Fruit fly (Drosophila melanogaster) whole organism, prepupa: ENCODE measurements around the gene dpr6.
A peak's percentile ranks its signal among the peaks of the same experiment; 100 is the strongest.

Source experiments
- CG10669 ChIP-seq: fragments of 200-800 bp; sonication (Bioruptor generic); optimal IDR thresholded peaks from 3 replicates; lab custom pipeline; 2018; ENCODE audit warnings: missing biosample characterization, mild to moderate bottlenecking, missing genetic modification characterization, moderate library complexity
- CG11294 ChIP-seq: fragments of 200-800 bp; sonication (Bioruptor generic); IDR thresholded peaks from 2 replicates; pipeline ENCODE4 v1.3.6; 2022; ENCODE audit warnings: missing biosample characterization, missing genetic modification characterization
- CG11902 ChIP-seq: fragments of 200-800 bp; sonication (Bioruptor generic); optimal IDR thresholded peaks from 3 replicates; lab custom pipeline; 2016; ENCODE audit warnings: missing biosample characterization, missing genetic modification characterization
- CG15336 ChIP-seq: fragments of 200-800 bp; sonication (Bioruptor generic); IDR thresholded peaks from 2 replicates; pipeline ENCODE4 v1.3.6; 2022; ENCODE audit warnings: missing biosample characterization, missing genetic modification characterization
- CG1621 ChIP-seq: fragments of 200-800 bp; sonication (Bioruptor generic); optimal IDR thresholded peaks from 3 replicates; lab custom pipeline; 2018; ENCODE audit warnings: missing biosample characterization, mild to moderate bottlenecking, missing genetic modification characterization
- CG16779 ChIP-seq: fragments of 200-800 bp; sonication (Bioruptor generic); optimal IDR thresholded peaks from 3 replicates; lab custom pipeline; 2017; ENCODE audit warnings: missing biosample characterization, mild to moderate bottlenecking, missing genetic modification characterization
- CG31627 ChIP-seq: fragments of 200-800 bp; sonication (Bioruptor generic); optimal IDR thresholded peaks from 3 replicates; lab custom pipeline; 2016; ENCODE audit warnings: missing biosample characterization, missing genetic modification characterization
- CG3919 ChIP-seq: fragments of 200-800 bp; sonication (Bioruptor generic); optimal IDR thresholded peaks from 3 replicates; lab custom pipeline; 2016; ENCODE audit warnings: missing biosample characterization, missing genetic modification characterization
- CG4318 ChIP-seq: fragments of 200-800 bp; sonication (Bioruptor generic); optimal IDR thresholded peaks from 3 replicates; lab custom pipeline; 2017; ENCODE audit warnings: missing biosample characterization, mild to moderate bottlenecking, missing genetic modification characterization
- CG6792 ChIP-seq: fragments of 200-800 bp; sonication (Bioruptor generic); optimal IDR thresholded peaks from 3 replicates; lab custom pipeline; 2016; ENCODE audit warnings: missing biosample characterization, missing genetic modification characterization
- CG8319 ChIP-seq: fragments of 200-800 bp; sonication (Bioruptor generic); optimal IDR thresholded peaks from 3 replicates; lab custom pipeline; 2016; ENCODE audit warnings: missing biosample characterization, missing genetic modification characterization
- CG8632 ChIP-seq: fragments of 200-800 bp; sonication (Bioruptor generic); optimal IDR thresholded peaks from 3 replicates; lab custom pipeline; 2016; ENCODE audit warnings: missing biosample characterization, missing genetic modification characterization
- CG9139 ChIP-seq: fragments of 200-800 bp; sonication (Bioruptor generic); optimal IDR thresholded peaks from 3 replicates; lab custom pipeline; 2017; ENCODE audit warnings: missing biosample characterization, mild to moderate bottlenecking, missing genetic modification characterization
- Eip75B ChIP-seq: fragments of 200-800 bp; sonication (Bioruptor generic); optimal IDR thresholded peaks from 3 replicates; lab custom pipeline; 2016; ENCODE audit warnings: missing biosample characterization, missing genetic modification characterization
- Eip78C ChIP-seq: fragments of 200-800 bp; sonication (Bioruptor generic); peaks from one replicate; lab custom pipeline; 2016; ENCODE audit warnings: missing biosample characterization, missing genetic modification characterization
- Eip93F ChIP-seq: fragments of 200-800 bp; sonication (Bioruptor generic); optimal IDR thresholded peaks from 2 replicates; lab custom pipeline; 2016; ENCODE audit warnings: missing biosample characterization, mild to moderate bottlenecking, missing genetic modification characterization
- Ets21C ChIP-seq: fragments of 200-800 bp; sonication (Bioruptor generic); optimal IDR thresholded peaks from 3 replicates; lab custom pipeline; 2016; ENCODE audit warnings: missing biosample characterization, missing genetic modification characterization
- Hr38 ChIP-seq: sonication (Bioruptor generic); optimal IDR thresholded peaks from 2 replicates; lab custom pipeline; 2016; ENCODE audit warnings: missing biosample characterization, missing genetic modification characterization
- Lpt ChIP-seq: fragments of 200-800 bp; sonication (Bioruptor generic); optimal IDR thresholded peaks from 3 replicates; lab custom pipeline; 2016; ENCODE audit warnings: missing biosample characterization, missing genetic modification characterization
- Met ChIP-seq: fragments of 200-800 bp; sonication (Bioruptor generic); optimal IDR thresholded peaks from 3 replicates; lab custom pipeline; 2016; ENCODE audit warnings: missing biosample characterization, missing genetic modification characterization
- Smox ChIP-seq: fragments of 200-800 bp; sonication (Bioruptor generic); optimal IDR thresholded peaks from 3 replicates; lab custom pipeline; 2016; ENCODE audit warnings: missing biosample characterization, missing genetic modification characterization
- Sox14 ChIP-seq: fragments of 200-800 bp; sonication (Bioruptor generic); optimal IDR thresholded peaks from 3 replicates; lab custom pipeline; 2016; ENCODE audit warnings: missing biosample characterization, missing genetic modification characterization
- cyc ChIP-seq: fragments of 200-800 bp; sonication (Bioruptor generic); optimal IDR thresholded peaks from 3 replicates; lab custom pipeline; 2016; ENCODE audit warnings: missing biosample characterization, missing genetic modification characterization
- eg ChIP-seq: fragments of 200-800 bp; sonication (Bioruptor generic); IDR thresholded peaks from 3 replicates; pipeline ENCODE4 v1.3.6; 2022; ENCODE audit warnings: missing biosample characterization, missing genetic modification characterization
- fd59A ChIP-seq: fragments of 200-800 bp; sonication (Bioruptor generic); optimal IDR thresholded peaks from 2 replicates; lab custom pipeline; 2017; ENCODE audit warnings: missing biosample characterization, mild to moderate bottlenecking, missing genetic modification characterization, missing genetic modification reagents
- fkh ChIP-seq: fragments of 200-800 bp; sonication (Bioruptor generic); optimal IDR thresholded peaks from 3 replicates; lab custom pipeline; 2017; ENCODE audit warnings: missing biosample characterization, mild to moderate bottlenecking, missing genetic modification characterization, moderate library complexity
- lz ChIP-seq: fragments of 200-800 bp; sonication (Bioruptor generic); optimal IDR thresholded peaks from 3 replicates; lab custom pipeline; 2016; ENCODE audit warnings: missing biosample characterization, missing genetic modification characterization
- pdm3 ChIP-seq: fragments of 200-800 bp; sonication (Bioruptor generic); optimal IDR thresholded peaks from 3 replicates; lab custom pipeline; 2016; ENCODE audit warnings: missing biosample characterization, missing genetic modification characterization
- salr ChIP-seq, 2 experiments: fragments of 200-800 bp; sonication (Bioruptor generic); optimal IDR thresholded peaks; 3 replicates each; lab custom pipeline; 2016 to 2018; ENCODE audit warnings: missing biosample characterization in 2 of 2, missing genetic modification characterization in 2 of 2, mild to moderate bottlenecking in 1 of 2
- ss ChIP-seq, 2 experiments: fragments of 200-800 bp; sonication (Bioruptor generic); optimal IDR thresholded peaks; 2 replicates in 1 of 2; 3 replicates in 1 of 2; lab custom pipeline; 2017 to 2018; ENCODE audit warnings: mild to moderate bottlenecking in 2 of 2, missing biosample characterization in 2 of 2, missing genetic modification characterization in 2 of 2, moderate library complexity in 1 of 2
- svp ChIP-seq: fragments of 200-800 bp; sonication (Bioruptor generic); peaks from one replicate; lab custom pipeline; 2016; ENCODE audit warnings: missing biosample characterization, missing genetic modification characterization

The dpr6 gene

DNA sequence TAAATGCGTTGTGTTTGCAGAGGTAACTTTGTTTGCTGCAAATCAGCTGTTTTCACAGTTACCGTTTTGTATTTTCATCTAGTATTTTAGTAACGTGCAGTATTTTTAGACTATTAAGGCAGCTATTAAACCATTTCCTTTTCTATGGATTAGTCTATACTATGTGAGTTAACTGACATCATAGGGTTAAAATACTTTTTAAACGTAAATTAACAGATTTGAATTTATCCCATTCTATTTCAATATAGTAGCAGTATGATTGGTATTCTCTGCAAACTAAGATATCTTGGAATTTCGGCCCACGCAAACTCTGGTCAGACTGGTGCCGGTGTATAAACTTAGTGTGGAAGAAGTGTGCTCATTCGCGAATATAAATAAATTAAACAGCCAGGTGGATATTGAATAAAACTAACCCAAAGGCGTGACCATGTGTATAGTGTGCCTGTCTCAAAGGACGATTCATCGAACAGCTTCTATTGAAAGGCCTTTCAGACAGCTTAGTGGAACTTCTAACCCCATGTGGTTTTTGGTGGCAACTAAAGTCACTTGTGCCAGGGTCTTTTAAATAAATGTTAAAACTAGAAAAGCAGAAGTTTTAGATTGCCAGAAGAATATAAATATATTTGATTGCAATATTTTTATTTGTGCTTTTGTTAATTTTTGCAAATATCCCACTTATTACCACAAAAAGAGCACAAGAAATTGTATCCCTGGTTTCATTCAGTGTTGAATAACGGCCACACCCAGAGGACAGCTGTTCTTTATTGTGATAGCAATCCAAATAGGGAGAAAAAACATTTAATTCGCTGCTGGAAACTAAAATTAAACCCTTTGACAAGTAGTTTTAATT lies 2.2 kb upstream of the dpr6 start, which contains the start of the genes CG6674, CG42455 and vnc (continued):
- TF ChIP-seq CG10669 (GFP tag; lab: Kevin White, UChicago) (peak; percentile 33), Met (GFP tag; lab: Kevin White, UChicago) (peak; percentile 26), Sox14 (GFP tag; lab: Kevin White, UChicago) (peak; percentile 34), lz (GFP tag; lab: Kevin White, UChicago) (peak; percentile 42), CG6792 (peak; percentile 3), Eip75B (GFP tag; lab: Kevin White, UChicago) (peak; percentile 2), Eip78C (peak; percentile 70), CG16779 (tag; lab: Kevin White, UChicago) (no peak), salr (GFP tag; optimal IDR thresholded peaks at IDR 0.05; lab: Kevin White, UChicago) (no peak)
- TF ChIP-seq, all 60 proteins: peak for 29

DNA sequence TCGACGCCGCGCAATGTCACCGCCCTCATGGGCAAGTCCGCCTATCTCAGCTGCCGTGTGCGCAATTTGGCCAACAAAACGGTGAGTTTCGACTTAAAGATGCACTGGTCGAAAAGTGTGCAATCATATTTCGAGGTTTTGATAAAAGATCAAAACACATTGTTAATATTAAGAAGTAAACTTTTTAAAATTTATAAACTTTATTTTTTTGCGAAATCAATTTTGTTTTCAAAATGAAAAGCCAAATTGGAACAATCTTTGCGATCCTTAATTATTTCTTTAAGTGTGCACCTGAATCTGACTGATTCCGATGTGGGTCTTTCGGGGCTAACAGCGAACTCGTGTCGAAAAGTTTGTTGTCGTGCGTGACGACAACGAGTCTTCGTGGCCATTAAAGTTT lies 58.9 kb downstream of the dpr6 start:
- TF ChIP-seq ss (GFP tag; optimal IDR thresholded peaks at IDR 0.05; lab: Kevin White, UChicago) (no peak), cyc (GFP tag; lab: Kevin White, UChicago) (no peak), Eip78C (peak; percentile 53), CG15336 (GFP tag; lab: Robert Waterston, UW) (0 out of 2 replicates have a peak, but pooled peaks have one; percentile 9), Sox14 (GFP tag; lab: Kevin White, UChicago) (no peak), Smox (no peak), CG3919 (no peak), svp (GFP tag; lab: Kevin White, UChicago) (peak; percentile 12)

DNA sequence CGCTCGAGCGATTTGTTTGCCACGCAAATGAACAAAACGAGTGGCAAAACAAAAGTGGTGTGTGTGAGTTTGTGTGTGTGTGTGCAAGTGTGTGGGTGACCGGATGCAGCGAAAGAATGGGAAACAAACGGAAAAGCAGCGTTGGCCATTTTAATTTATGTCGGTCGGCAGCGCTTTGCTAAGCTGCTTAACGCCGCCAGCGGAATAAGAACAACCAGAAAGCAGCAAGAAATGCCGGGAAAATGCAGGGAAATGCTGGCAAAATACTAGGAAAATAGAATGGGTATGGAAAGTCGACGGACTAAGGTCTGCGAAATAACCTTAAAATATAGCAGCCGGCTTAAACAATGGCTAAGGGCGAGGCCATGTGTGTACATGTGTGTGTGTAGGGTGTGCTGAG lies 78.1 kb downstream of the dpr6 start:
- TF ChIP-seq CG8632 (no peak), CG4318 (GFP tag; lab: Kevin White, UChicago) (no peak), CG1621 (tag; lab: Kevin White, UChicago) (no peak), Eip93F (GFP tag; lab: Kevin White, UChicago) (no peak), Ets21C (GFP tag; lab: Kevin White, UChicago) (no peak), Lpt (no peak), CG31627 (no peak), fd59A (GFP tag; lab: Kevin White, UChicago) (no peak), CG10669 (GFP tag; lab: Kevin White, UChicago) (no peak), CG8319 (GFP tag; lab: Kevin White, UChicago) (no peak), CG11902 (GFP tag; lab: Kevin White, UChicago) (no peak), lz (GFP tag; lab: Kevin White, UChicago) (no peak), fkh (GFP tag; lab: Kevin White, UChicago) (no peak), CG9139 (no peak), CG11294 (no peak), Eip75B (GFP tag; lab: Kevin White, UChicago) (no peak)

DNA sequence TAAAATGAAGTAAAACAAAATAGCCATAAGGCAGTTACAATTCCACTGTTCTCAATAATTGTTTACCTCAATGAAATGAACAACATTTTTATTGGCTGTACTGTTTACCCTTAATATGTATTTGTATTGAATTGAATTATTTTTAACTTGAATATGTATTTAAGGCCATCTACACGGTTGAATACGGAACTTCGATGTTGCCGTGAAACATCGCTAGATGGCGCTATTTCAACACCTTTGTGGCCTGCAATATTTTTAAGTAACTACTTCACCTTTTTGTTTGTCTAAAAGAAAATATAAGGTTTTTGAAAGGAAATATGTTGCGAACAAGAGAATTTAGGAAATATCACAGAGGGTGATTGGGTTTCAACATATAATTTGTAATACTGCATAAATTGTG lies 104.1 kb downstream of the dpr6 start:
- TF ChIP-seq Eip78C = peak; percentile 16
- TF ChIP-seq pdm3 (GFP tag; lab: Kevin White, UChicago) = no peak

DNA sequence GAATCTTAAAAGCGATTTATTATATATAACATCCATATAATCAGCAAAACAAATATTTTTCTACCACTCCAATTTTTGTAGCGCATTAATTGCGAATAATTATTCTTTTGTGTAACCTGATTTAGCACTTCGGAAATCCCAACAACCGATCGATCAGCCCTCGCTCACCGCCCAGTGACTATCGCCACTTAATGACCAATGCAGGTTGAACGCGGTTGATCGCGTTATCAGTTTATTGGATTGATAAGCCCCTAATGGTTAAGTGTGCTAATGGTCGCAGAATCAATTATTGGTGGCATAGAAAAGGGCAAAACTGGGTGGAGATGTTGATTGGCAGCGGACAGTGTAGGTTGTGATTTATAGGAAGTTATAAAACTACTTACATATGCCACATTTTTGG lies 114.0 kb downstream of the dpr6 start:
- TF ChIP-seq CG4318 (GFP tag; lab: Kevin White, UChicago) (no peak), eg (GFP tag; lab: Robert Waterston, UW) (no peak), Hr38 (GFP tag; lab: Kevin White, UChicago) (no peak)
- TF ChIP-seq, all 60 proteins: peak for 0
